Fruit fly (Drosophila melanogaster): ENCODE measurements around the gene Idgf1.
A peak's percentile ranks its signal among the peaks of the same experiment; 100 is the strongest.

The Idgf1 gene

DNA sequence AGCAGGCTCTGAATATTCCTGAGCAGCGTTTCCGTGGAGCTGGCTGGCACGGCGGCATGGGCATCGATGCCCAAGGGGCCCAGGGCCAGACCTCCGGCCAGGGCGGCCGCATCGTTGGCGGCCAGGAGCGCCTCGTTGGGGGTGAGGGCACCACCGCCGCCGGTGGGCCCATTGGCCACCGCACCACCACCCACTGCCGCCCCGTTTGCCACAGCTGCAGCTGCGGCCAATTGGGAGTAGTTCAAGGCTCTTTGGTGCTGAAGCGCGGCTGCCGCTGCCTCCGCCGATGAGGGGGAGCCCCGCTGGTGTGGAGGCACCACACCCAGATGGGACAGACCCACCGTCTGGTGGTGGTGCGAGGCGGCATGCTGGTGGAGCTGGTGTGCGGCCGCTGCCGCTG, 27.1 kb downstream of the Idgf1 start:
- TF ChIP-seq rn (GFP tag; IDR thresholded peaks at IDR 0.05) (no peak), CG13204 (GFP tag; optimal IDR thresholded peaks at IDR 0.05) (no peak), Pif1B (GFP tag; optimal IDR thresholded peaks at IDR 0.05) (no peak), CG34367 (tag; optimal IDR thresholded peaks at IDR 0.05) (no peak), CG14655 (GFP tag; optimal IDR thresholded peaks at IDR 0.05) (no peak), Ets98B (GFP tag; IDR thresholded peaks at IDR 0.05) (no peak), CG8301 (tag; optimal IDR thresholded peaks at IDR 0.05) (no peak), gl (tag; optimal IDR thresholded peaks at IDR 0.05) (no peak), Pif1A (GFP tag; optimal IDR thresholded peaks at IDR 0.05) (no peak), CG4496 (GFP tag; IDR thresholded peaks at IDR 0.05) (no peak), CG17806 (tag; optimal IDR thresholded peaks at IDR 0.05) (no peak), EcR (GFP tag; optimal IDR thresholded peaks at IDR 0.05) (no peak), D1 (tag; optimal IDR thresholded peaks at IDR 0.05) (no peak), CG15710 (tag; optimal IDR thresholded peaks at IDR 0.05) (no peak), CG10348 (GFP tag; IDR thresholded peaks at IDR 0.05) (no peak), CG9948 (tag; optimal IDR thresholded peaks at IDR 0.05) (no peak), CG8159 (tag; optimal IDR thresholded peaks at IDR 0.05) (no peak), CG32121 (GFP tag; IDR thresholded peaks at IDR 0.05) (no peak)

DNA sequence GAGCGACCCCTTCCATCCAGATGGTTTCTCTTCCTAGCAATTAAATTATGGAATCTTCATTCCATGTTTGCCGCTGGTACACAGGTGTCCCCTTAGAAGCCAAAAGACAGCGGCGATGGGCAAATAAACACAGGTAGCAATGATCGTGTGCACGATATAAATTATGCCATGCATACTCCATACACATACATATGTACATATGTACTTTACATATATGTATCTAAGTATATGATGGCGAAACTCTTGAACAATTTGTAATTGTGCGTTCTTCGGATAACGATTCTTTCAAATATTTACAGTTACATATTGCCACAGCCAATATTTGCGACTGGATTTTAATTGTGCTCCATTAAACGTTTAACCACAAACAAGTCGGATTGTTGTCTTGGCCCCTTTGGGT, 31.4 kb downstream of the Idgf1 start:
- TF ChIP-seq CG17806 (tag; optimal IDR thresholded peaks at IDR 0.05) (no peak), gl (tag; optimal IDR thresholded peaks at IDR 0.05) (peak; percentile 29), CG10348 (GFP tag; IDR thresholded peaks at IDR 0.05) (no peak), CG8159 (tag; optimal IDR thresholded peaks at IDR 0.05) (peak; percentile 36), CG9948 (tag; optimal IDR thresholded peaks at IDR 0.05) (peak; percentile 3), CG34367 (tag; optimal IDR thresholded peaks at IDR 0.05) (peak; percentile 27), CG4496 (GFP tag; IDR thresholded peaks at IDR 0.05) (0 out of 3 replicates have a peak, but pooled peaks have one; percentile 42), D1 (tag; optimal IDR thresholded peaks at IDR 0.05) (no peak), CG8301 (tag; optimal IDR thresholded peaks at IDR 0.05) (no peak), Ets98B (GFP tag; IDR thresholded peaks at IDR 0.05) (no peak), Pif1A (GFP tag; optimal IDR thresholded peaks at IDR 0.05) (peak; percentile 56), CG14655 (GFP tag; optimal IDR thresholded peaks at IDR 0.05) (peak; percentile 28), CG15710 (tag; optimal IDR thresholded peaks at IDR 0.05) (peak; percentile 37), CG32121 (GFP tag; IDR thresholded peaks at IDR 0.05) (no peak), fd96Ca (GFP tag; IDR thresholded peaks at IDR 0.05) (no peak), EcR (GFP tag; optimal IDR thresholded peaks at IDR 0.05) (no peak), Pif1B (GFP tag; optimal IDR thresholded peaks at IDR 0.05) (peak; percentile 41), CG13204 (GFP tag; optimal IDR thresholded peaks at IDR 0.05) (no peak), Snoo (tag; optimal IDR thresholded peaks at IDR 0.05) (peak; percentile 10), rn (GFP tag; IDR thresholded peaks at IDR 0.05) (no peak), CG12605 (GFP tag; IDR thresholded peaks at IDR 0.05) (no peak)

DNA sequence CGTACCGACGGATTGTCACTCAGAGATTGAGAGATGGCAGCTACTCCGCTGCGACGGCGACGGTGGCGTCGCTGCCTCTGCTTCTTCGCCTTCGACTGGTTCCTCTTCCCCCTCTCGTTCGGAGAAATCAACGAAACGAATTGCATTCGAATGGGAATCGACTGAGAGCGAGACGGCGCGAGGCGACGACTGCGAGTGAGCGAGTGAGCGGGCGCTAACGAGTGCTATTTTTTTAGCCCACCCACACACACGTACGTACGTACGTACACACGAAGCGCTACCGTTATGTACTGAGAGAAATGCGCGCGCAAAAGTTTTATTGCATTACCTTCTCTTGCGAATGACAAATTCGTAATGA, 40.5 kb downstream of the Idgf1 start, which contains the start of gene dac:
Gene dac, minus strand, starts transcription at position 356 of the 358 bp plus-strand sequence.
- peak; percentile 9; the same call in 1 of the 2 replicates for TF ChIP-seq CG32121 (GFP tag; IDR thresholded peaks at IDR 0.05)
- no peak for TF ChIP-seq CG8159 (tag; optimal IDR thresholded peaks at IDR 0.05)

DNA sequence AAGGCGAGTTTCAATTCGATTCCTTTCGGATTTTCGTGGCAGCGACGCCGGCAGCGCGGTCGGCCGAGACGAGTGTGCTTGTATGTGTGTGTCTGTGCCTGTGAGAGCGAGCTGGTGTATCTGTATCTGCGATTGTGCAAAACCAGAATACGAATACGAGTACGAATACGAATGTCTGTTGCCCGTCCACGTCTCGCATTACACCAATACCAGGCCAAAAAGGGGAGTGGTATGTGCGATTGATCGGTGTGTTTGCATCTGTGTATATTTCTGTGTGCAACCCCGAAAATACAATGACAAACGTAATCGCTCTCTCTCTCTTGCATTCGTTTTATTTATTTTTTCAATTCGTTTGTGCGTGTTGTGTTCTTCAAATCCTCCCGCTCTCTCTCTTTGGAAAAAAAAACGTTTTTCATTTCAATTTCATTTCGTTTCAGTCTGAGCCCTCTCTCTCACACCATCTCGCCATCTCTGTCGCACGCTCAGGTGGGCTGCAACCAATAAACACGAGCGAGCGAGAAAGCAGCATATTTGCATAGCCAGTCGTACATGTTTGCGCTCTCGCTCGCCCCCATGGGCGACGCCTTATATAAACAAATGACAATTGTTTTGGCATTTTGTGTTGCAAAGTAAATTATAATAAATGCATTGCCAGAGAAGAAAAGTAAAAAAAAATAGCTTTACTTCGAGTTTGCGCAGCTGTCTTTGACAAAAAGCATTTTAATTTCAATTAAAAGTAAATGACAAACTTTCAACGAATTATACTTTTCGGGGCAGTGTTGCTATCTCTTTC, 41.1 kb downstream of the Idgf1 start:
- TF ChIP-seq Pif1A (GFP tag; optimal IDR thresholded peaks at IDR 0.05): peak; percentile 29
- peak; percentile 43 for TF ChIP-seq Snoo (tag; optimal IDR thresholded peaks at IDR 0.05)
- TF ChIP-seq gl (tag; optimal IDR thresholded peaks at IDR 0.05): no peak
- peak; percentile 43 for TF ChIP-seq Pif1B (GFP tag; optimal IDR thresholded peaks at IDR 0.05)
- TF ChIP-seq D1 (tag; optimal IDR thresholded peaks at IDR 0.05): peak; percentile 71
- TF ChIP-seq Ets98B (GFP tag; IDR thresholded peaks at IDR 0.05): peak; percentile 61
- no peak for TF ChIP-seq EcR (GFP tag; optimal IDR thresholded peaks at IDR 0.05)
- peak; percentile 35 for TF ChIP-seq CG8159 (tag; optimal IDR thresholded peaks at IDR 0.05)
- peak; percentile 75 for TF ChIP-seq CG12605 (GFP tag; IDR thresholded peaks at IDR 0.05)
- TF ChIP-seq CG34367 (tag; optimal IDR thresholded peaks at IDR 0.05): peak; percentile 45
- TF ChIP-seq CG15710 (tag; optimal IDR thresholded peaks at IDR 0.05): peak; percentile 33
- TF ChIP-seq CG9948 (tag; optimal IDR thresholded peaks at IDR 0.05): no peak
- 0 out of 2 replicates have a peak, but pooled peaks have one; percentile 35 for TF ChIP-seq rn (GFP tag; IDR thresholded peaks at IDR 0.05)
- no peak for TF ChIP-seq CG8301 (tag; optimal IDR thresholded peaks at IDR 0.05)
- TF ChIP-seq CG4496 (GFP tag; IDR thresholded peaks at IDR 0.05): peak; percentile 52
- no peak for TF ChIP-seq CG10348 (GFP tag; IDR thresholded peaks at IDR 0.05)
- peak; percentile 41 for TF ChIP-seq CG14655 (GFP tag; optimal IDR thresholded peaks at IDR 0.05)
- peak; percentile 82 for TF ChIP-seq fd96Ca (GFP tag; IDR thresholded peaks at IDR 0.05)
- no peak for TF ChIP-seq CG13204 (GFP tag; optimal IDR thresholded peaks at IDR 0.05)
- no peak for TF ChIP-seq CG17806 (tag; optimal IDR thresholded peaks at IDR 0.05)
- TF ChIP-seq CG32121 (GFP tag; IDR thresholded peaks at IDR 0.05): peak; percentile 57; the same call in 1 of the 2 replicates

DNA sequence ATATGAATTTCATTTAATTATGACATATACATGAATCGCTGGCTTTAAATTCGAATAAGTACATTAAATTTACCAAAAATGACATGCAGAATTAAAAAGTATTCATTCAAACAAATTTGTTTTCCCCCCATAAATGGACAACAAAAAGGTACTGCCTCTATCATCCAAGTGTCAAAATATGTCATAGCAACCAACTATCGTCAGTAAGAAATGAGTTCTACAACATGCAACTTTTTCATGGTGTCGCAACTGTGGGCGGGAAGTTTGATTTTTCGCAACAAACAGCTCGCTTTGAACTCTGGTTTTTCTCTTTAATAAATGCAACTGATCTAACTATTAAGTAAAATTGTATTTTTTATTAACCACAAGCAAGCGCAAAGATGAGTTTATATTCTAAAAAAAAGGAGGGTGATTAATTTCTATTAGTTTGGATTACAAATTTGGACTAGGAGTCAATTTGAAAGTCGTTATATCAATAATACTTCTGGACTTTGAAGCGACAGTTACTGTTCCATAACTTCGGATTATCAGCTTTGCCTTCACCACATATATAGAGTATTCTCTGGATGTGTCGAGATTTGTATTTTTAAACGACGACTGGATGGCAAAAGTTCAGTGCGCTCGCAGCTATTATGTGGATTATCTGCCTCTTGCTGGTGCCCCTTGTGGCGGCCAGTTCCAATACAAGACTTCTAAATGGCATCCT, 42.6 kb downstream of the Idgf1 start, which contains the start of gene Nepl8:
Gene Nepl8, plus strand, starts transcription at position 578 of the 706 bp plus-strand sequence.
- TF ChIP-seq CG15710 (tag; optimal IDR thresholded peaks at IDR 0.05) (no peak), CG10348 (GFP tag; IDR thresholded peaks at IDR 0.05) (no peak), D1 (tag; optimal IDR thresholded peaks at IDR 0.05) (peak; percentile 76), CG14655 (GFP tag; optimal IDR thresholded peaks at IDR 0.05) (peak; percentile 15), CG32121 (GFP tag; IDR thresholded peaks at IDR 0.05) (no peak), CG8301 (tag; optimal IDR thresholded peaks at IDR 0.05) (no peak), Pif1A (GFP tag; optimal IDR thresholded peaks at IDR 0.05) (no peak), CG8159 (tag; optimal IDR thresholded peaks at IDR 0.05) (no peak), Pif1B (GFP tag; optimal IDR thresholded peaks at IDR 0.05) (no peak), Ets98B (GFP tag; IDR thresholded peaks at IDR 0.05) (no peak)
